Worm (Caenorhabditis elegans): ENCODE results near the gene F54E7.6.
A peak's percentile ranks its signal among the peaks of the same experiment; 100 is the strongest.

Gene F54E7.6

ce11 chrIII:5660976-5661375 is at the start of gene F54E7.6:
TSS of gene F54E7.6 (minus strand) at chrIII:5661085.
- TF ChIP-seq him-1 (tag; optimal IDR thresholded peaks at IDR 0.05) (no peak), W03F9.2 (tag; optimal IDR thresholded peaks at IDR 0.05) (no peak), dao-5 (tag; optimal IDR thresholded peaks at IDR 0.05) (no peak)

- no peak for TF ChIP-seq dao-5 (tag; optimal IDR thresholded peaks at IDR 0.05)
- no peak for TF ChIP-seq him-1 (tag; optimal IDR thresholded peaks at IDR 0.05)
- TF ChIP-seq W03F9.2 (tag; optimal IDR thresholded peaks at IDR 0.05) = no peak
Measured at ce11 chrIII:5710676-5711075, 49.8 kb upstream of the F54E7.6 start.

ce11 chrIII:5710045-5710444 is 49.2 kb upstream of the F54E7.6 start, which contains the start of gene B0336.12:
TSS of gene B0336.12 (minus strand) at chrIII:5710145.
- TF ChIP-seq him-1 (tag; optimal IDR thresholded peaks at IDR 0.05) (no peak), W03F9.2 (tag; optimal IDR thresholded peaks at IDR 0.05) (no peak), dao-5 (tag; optimal IDR thresholded peaks at IDR 0.05) (no peak)

ce11 chrIII:5709224-5709623 is 48.3 kb upstream of the F54E7.6 start, which contains the start of gene hpo-28:
TSS of gene hpo-28 (minus strand) at chrIII:5709324.
- TF ChIP-seq W03F9.2 (tag; optimal IDR thresholded peaks at IDR 0.05) (no peak), him-1 (tag; optimal IDR thresholded peaks at IDR 0.05) (no peak), dao-5 (tag; optimal IDR thresholded peaks at IDR 0.05) (no peak)

ce11 chrIII:5708024-5708423 is 47.1 kb upstream of the F54E7.6 start:
- TF ChIP-seq W03F9.2 (tag; optimal IDR thresholded peaks at IDR 0.05) (no peak), him-1 (tag; optimal IDR thresholded peaks at IDR 0.05) (no peak), dao-5 (tag; optimal IDR thresholded peaks at IDR 0.05) (no peak)

- TF ChIP-seq dao-5 (tag; optimal IDR thresholded peaks at IDR 0.05) = no peak
- TF ChIP-seq him-1 (tag; optimal IDR thresholded peaks at IDR 0.05) = no peak
- TF ChIP-seq W03F9.2 (tag; optimal IDR thresholded peaks at IDR 0.05) = no peak
Measured at ce11 chrIII:5707546-5707945, 46.7 kb upstream of the F54E7.6 start.

- TF ChIP-seq W03F9.2 (tag; optimal IDR thresholded peaks at IDR 0.05) (peak; percentile 94), him-1 (tag; optimal IDR thresholded peaks at IDR 0.05) (peak; percentile 52), dao-5 (tag; optimal IDR thresholded peaks at IDR 0.05) (no peak)
Measured at ce11 chrIII:5706077-5706627, 45.3 kb upstream of the F54E7.6 start, which contains the start of gene rpl-23. TSS of gene rpl-23 (minus strand) at chrIII:5706127.

ce11 chrIII:5705228-5705888 is 44.5 kb upstream of the F54E7.6 start, which contains the start of gene swp-1:
TSS of gene swp-1 (minus strand) at chrIII:5705525.
- TF ChIP-seq W03F9.2 (tag; optimal IDR thresholded peaks at IDR 0.05) (no peak), him-1 (tag; optimal IDR thresholded peaks at IDR 0.05) (no peak), dao-5 (tag; optimal IDR thresholded peaks at IDR 0.05) (no peak)

ce11 chrIII:5701491-5701890 is 40.6 kb upstream of the F54E7.6 start:
- no peak for TF ChIP-seq W03F9.2 (tag; optimal IDR thresholded peaks at IDR 0.05)

- TF ChIP-seq W03F9.2 (tag; optimal IDR thresholded peaks at IDR 0.05) = peak; percentile 73
- no peak for TF ChIP-seq dao-5 (tag; optimal IDR thresholded peaks at IDR 0.05)
Measured at ce11 chrIII:5697963-5698730, 37.3 kb upstream of the F54E7.6 start, which contains the start of the genes lgg-3 and rgs-5. TSS of gene lgg-3 (minus strand) at chrIII:5698013. TSS of gene rgs-5 (plus strand) at chrIII:5698555.

ce11 chrIII:5697266-5697665 is 36.4 kb upstream of the F54E7.6 start, which contains the start of gene B0336.7:
TSS of gene B0336.7 (minus strand) at chrIII:5697366.
- TF ChIP-seq dao-5 (tag; optimal IDR thresholded peaks at IDR 0.05) (no peak), W03F9.2 (tag; optimal IDR thresholded peaks at IDR 0.05) (no peak), him-1 (tag; optimal IDR thresholded peaks at IDR 0.05) (no peak)

ce11 chrIII:5693736-5694135 is 32.9 kb upstream of the F54E7.6 start, which contains the start of gene B0336.13:
TSS of gene B0336.13 (plus strand) at chrIII:5694036.
- TF ChIP-seq dao-5 (tag; optimal IDR thresholded peaks at IDR 0.05) (no peak), him-1 (tag; optimal IDR thresholded peaks at IDR 0.05) (no peak), W03F9.2 (tag; optimal IDR thresholded peaks at IDR 0.05) (no peak)

ce11 chrIII:5692690-5693089 is 31.8 kb upstream of the F54E7.6 start, which contains the start of the genes abi-1 and arle-14:
TSS of gene abi-1 (minus strand) at chrIII:5692740.
TSS of gene arle-14 (plus strand) at chrIII:5692906.
- peak; percentile 2 for TF ChIP-seq W03F9.2 (tag; optimal IDR thresholded peaks at IDR 0.05)
- TF ChIP-seq dao-5 (tag; optimal IDR thresholded peaks at IDR 0.05) = no peak

- TF ChIP-seq dao-5 (tag; optimal IDR thresholded peaks at IDR 0.05) = no peak
- no peak for TF ChIP-seq him-1 (tag; optimal IDR thresholded peaks at IDR 0.05)
- no peak for TF ChIP-seq W03F9.2 (tag; optimal IDR thresholded peaks at IDR 0.05)
Measured at ce11 chrIII:5691826-5692225, 30.9 kb upstream of the F54E7.6 start.
